Worm (Caenorhabditis elegans) whole organism, late embryonic: ENCODE data around the gene F35E8.6.

ENCODE experiments used
- C38D4.7 ChIP-seq: fragments of 200-800 bp; sonication (Bioruptor generic); optimal IDR thresholded peaks from 2 replicates; lab custom pipeline; 2018; ENCODE audit warnings: mild to moderate bottlenecking, missing genetic modification characterization, moderate library complexity, missing compliant biosample characterization
- F13H6.1 ChIP-seq: sonication (generic microtip); optimal IDR thresholded peaks from 2 replicates; lab custom pipeline; 2016; ENCODE audit warnings: missing genetic modification characterization, missing compliant biosample characterization
- K09A11.1 ChIP-seq: sonication (generic microtip); optimal IDR thresholded peaks from 2 replicates; lab custom pipeline; 2017; ENCODE audit warnings: antibody characterized with exemption, mild to moderate bottlenecking, missing genetic modification characterization, missing compliant biosample characterization; ENCODE audit not compliant: insufficient read depth
- Y22D7AL.16 ChIP-seq: sonication (generic microtip); optimal IDR thresholded peaks from 2 replicates; lab custom pipeline; 2016; ENCODE audit warnings: missing genetic modification characterization, missing compliant biosample characterization
- ahr-1 ChIP-seq: sonication (generic microtip); optimal IDR thresholded peaks from 2 replicates; lab custom pipeline; 2016; ENCODE audit warnings: missing genetic modification characterization, missing compliant biosample characterization
- ama-1 ChIP-seq: fragments of 150-350 bp; optimal IDR thresholded peaks from 2 replicates; lab custom pipeline; 2014
- ceh-14 ChIP-seq: sonication (generic microtip); optimal IDR thresholded peaks from 2 replicates; lab custom pipeline; 2016; ENCODE audit warnings: missing genotype, missing genetic modification characterization, missing compliant biosample characterization
- ceh-18 ChIP-seq: sonication (generic microtip); optimal IDR thresholded peaks from 2 replicates; lab custom pipeline; 2016; ENCODE audit warnings: missing genetic modification characterization, missing compliant biosample characterization
- ceh-19 ChIP-seq: fragments of 200-800 bp; sonication (Bioruptor generic); optimal IDR thresholded peaks from 2 replicates; lab custom pipeline; 2018; ENCODE audit warnings: mild to moderate bottlenecking, missing genetic modification characterization, missing compliant biosample characterization
- ceh-2 ChIP-seq: sonication (generic microtip); optimal IDR thresholded peaks from 2 replicates; lab custom pipeline; 2016; ENCODE audit warnings: missing genotype, missing genetic modification characterization, missing compliant biosample characterization
- ceh-22 ChIP-seq: sonication (generic microtip); optimal IDR thresholded peaks from 2 replicates; lab custom pipeline; 2017; ENCODE audit warnings: missing biosample characterization, missing genetic modification characterization
- ceh-24 ChIP-seq: sonication (generic microtip); optimal IDR thresholded peaks from 2 replicates; lab custom pipeline; 2016; ENCODE audit warnings: mild to moderate bottlenecking, missing genetic modification characterization, missing compliant biosample characterization
- ceh-34 ChIP-seq: sonication (generic microtip); optimal IDR thresholded peaks from 2 replicates; lab custom pipeline; 2016; ENCODE audit warnings: mild to moderate bottlenecking, missing genetic modification characterization, missing compliant biosample characterization
- ceh-45 ChIP-seq: fragments of 200-800 bp; sonication (Bioruptor generic); IDR thresholded peaks from 2 replicates; pipeline ENCODE4 v1.3.6; 2022; ENCODE audit warnings: missing genetic modification reagents, missing genetic modification characterization, missing compliant biosample characterization
- ceh-48 ChIP-seq: sonication (generic microtip); optimal IDR thresholded peaks from 2 replicates; lab custom pipeline; 2016; ENCODE audit warnings: missing genetic modification characterization, inconsistent platforms, missing compliant biosample characterization
- ceh-6 ChIP-seq: fragments of 200-800 bp; sonication (Bioruptor generic); optimal IDR thresholded peaks from 2 replicates; lab custom pipeline; 2018; ENCODE audit warnings: mild to moderate bottlenecking, missing genetic modification characterization, missing compliant biosample characterization
- ceh-9 ChIP-seq: sonication (generic microtip); optimal IDR thresholded peaks from 2 replicates; lab custom pipeline; 2016; ENCODE audit warnings: mild to moderate bottlenecking, missing genetic modification characterization, inconsistent platforms, missing compliant biosample characterization
- dmd-4 ChIP-seq: sonication (generic microtip); optimal IDR thresholded peaks from 2 replicates; lab custom pipeline; 2016; ENCODE audit warnings: borderline replicate concordance, missing genetic modification characterization, missing compliant biosample characterization
- elt-2 ChIP-seq: sonication (generic microtip); optimal IDR thresholded peaks from 2 replicates; lab custom pipeline; 2016; ENCODE audit warnings: missing genetic modification reagents, missing genetic modification characterization, missing compliant biosample characterization
- eyg-1 ChIP-seq: sonication (generic microtip); optimal IDR thresholded peaks from 2 replicates; lab custom pipeline; 2016; ENCODE audit warnings: missing genotype, missing genetic modification characterization, missing compliant biosample characterization
- fax-1 ChIP-seq: sonication (generic microtip); optimal IDR thresholded peaks from 2 replicates; lab custom pipeline; 2016; ENCODE audit warnings: missing genotype, missing genetic modification characterization, missing compliant biosample characterization
- fkh-10 ChIP-seq: fragments of 150-350 bp; optimal IDR thresholded peaks from 2 replicates; lab custom pipeline; 2014; ENCODE audit warnings: missing biosample characterization, missing genetic modification reagents, missing genetic modification characterization
- gmeb-2 ChIP-seq: sonication (generic microtip); optimal IDR thresholded peaks from 2 replicates; lab custom pipeline; 2016; ENCODE audit warnings: missing genetic modification characterization, inconsistent platforms, missing compliant biosample characterization
- hlh-15 ChIP-seq: sonication (generic microtip); optimal IDR thresholded peaks from 2 replicates; lab custom pipeline; 2016; ENCODE audit warnings: missing genetic modification characterization, missing compliant biosample characterization
- hlh-30 ChIP-seq: sonication (generic microtip); optimal IDR thresholded peaks from 2 replicates; lab custom pipeline; 2017; ENCODE audit warnings: antibody characterized with exemption, missing genetic modification characterization, missing compliant biosample characterization; ENCODE audit not compliant: insufficient read depth
- hlh-6 ChIP-seq: sonication (generic microtip); optimal IDR thresholded peaks from 2 replicates; lab custom pipeline; 2016; ENCODE audit warnings: missing genotype, missing genetic modification characterization, missing compliant biosample characterization
- hlh-8 ChIP-seq: sonication (generic microtip); optimal IDR thresholded peaks from 2 replicates; lab custom pipeline; 2016; ENCODE audit warnings: missing genotype, missing genetic modification characterization, missing compliant biosample characterization
- lim-6 ChIP-seq: sonication (generic microtip); optimal IDR thresholded peaks from 2 replicates; lab custom pipeline; 2016; ENCODE audit warnings: missing genetic modification characterization, missing compliant biosample characterization
- lin-11 ChIP-seq: fragments of 200-800 bp; sonication (Bioruptor generic); optimal IDR thresholded peaks from 2 replicates; lab custom pipeline; 2018; ENCODE audit warnings: mild to moderate bottlenecking, missing genetic modification characterization, missing compliant biosample characterization
- npax-4 ChIP-seq: sonication (generic microtip); optimal IDR thresholded peaks from 2 replicates; lab custom pipeline; 2016; ENCODE audit warnings: missing genetic modification characterization, missing compliant biosample characterization
- odd-2 ChIP-seq: sonication (generic microtip); optimal IDR thresholded peaks from 2 replicates; lab custom pipeline; 2017; ENCODE audit warnings: antibody characterized with exemption, mild to moderate bottlenecking, missing genetic modification characterization, missing compliant biosample characterization
- pag-3 ChIP-seq: sonication (generic microtip); optimal IDR thresholded peaks from 2 replicates; lab custom pipeline; 2016; ENCODE audit warnings: missing compliant biosample characterization, missing genetic modification characterization, borderline replicate concordance
- pat-9 ChIP-seq: fragments of 200-800 bp; sonication (Bioruptor generic); optimal IDR thresholded peaks from 2 replicates; lab custom pipeline; 2018; ENCODE audit warnings: mild to moderate bottlenecking, missing genetic modification characterization, moderate library complexity, missing compliant biosample characterization
- pax-1 ChIP-seq: fragments of 150-350 bp; optimal IDR thresholded peaks from 2 replicates; lab custom pipeline; 2014; ENCODE audit warnings: missing biosample characterization, missing genetic modification characterization
- pha-2 ChIP-seq: sonication (generic microtip); optimal IDR thresholded peaks from 2 replicates; lab custom pipeline; 2017; ENCODE audit warnings: mild to moderate bottlenecking, missing genetic modification characterization, missing compliant biosample characterization
- pha-4 ChIP-seq: fragments of 150-350 bp; optimal IDR thresholded peaks from 2 replicates; lab custom pipeline; 2018; ENCODE audit warnings: missing biosample characterization, missing genetic modification reagents, missing genetic modification characterization
- pqm-1 ChIP-seq: sonication (generic microtip); optimal IDR thresholded peaks from 2 replicates; lab custom pipeline; 2016; ENCODE audit warnings: missing genetic modification characterization, missing compliant biosample characterization
- pros-1 ChIP-seq: fragments of 150-350 bp; optimal IDR thresholded peaks from 2 replicates; lab custom pipeline; 2014; ENCODE audit warnings: missing biosample characterization, missing genetic modification reagents, missing genetic modification characterization
- rnt-1 ChIP-seq: sonication (generic microtip); optimal IDR thresholded peaks from 2 replicates; lab custom pipeline; 2016; ENCODE audit warnings: missing genetic modification characterization, missing compliant biosample characterization
- sdc-2 ChIP-seq: sonication (generic microtip); optimal IDR thresholded peaks from 2 replicates; lab custom pipeline; 2016; ENCODE audit warnings: missing genotype, missing genetic modification characterization, missing compliant biosample characterization
- tbx-2 ChIP-seq: sonication (generic microtip); optimal IDR thresholded peaks from 2 replicates; lab custom pipeline; 2016; ENCODE audit warnings: missing genetic modification characterization, missing compliant biosample characterization
- tbx-7 ChIP-seq: sonication (generic microtip); optimal IDR thresholded peaks from 2 replicates; lab custom pipeline; 2016; ENCODE audit warnings: missing genotype, missing genetic modification characterization, missing compliant biosample characterization
- unc-42 ChIP-seq: sonication (generic microtip); optimal IDR thresholded peaks from 2 replicates; lab custom pipeline; 2016; ENCODE audit warnings: missing genotype, missing genetic modification characterization, missing compliant biosample characterization
- unc-55 ChIP-seq: sonication (generic microtip); optimal IDR thresholded peaks from 2 replicates; lab custom pipeline; 2017; ENCODE audit warnings: missing biosample characterization, missing genetic modification reagents, missing genetic modification characterization
- unc-86 ChIP-seq: sonication (generic microtip); optimal IDR thresholded peaks from 2 replicates; lab custom pipeline; 2016; ENCODE audit warnings: missing genetic modification characterization, missing compliant biosample characterization
- zip-5 ChIP-seq: sonication (generic microtip); optimal IDR thresholded peaks from 2 replicates; lab custom pipeline; 2016; ENCODE audit warnings: missing genetic modification characterization, missing compliant biosample characterization
- ztf-16 ChIP-seq: sonication (generic microtip); optimal IDR thresholded peaks from 2 replicates; lab custom pipeline; 2017; ENCODE audit warnings: missing genetic modification characterization, missing compliant biosample characterization

The F35E8.6 gene

ce11 chrV:15873762-15874161 is 38.2 kb upstream of the F35E8.6 start (continued):
- peak; percentile 98 for TF ChIP-seq ceh-9
- peak; percentile 98 for TF ChIP-seq tbx-2 (tag; lab: Kevin White, UChicago)
- peak; percentile 99 for TF ChIP-seq ceh-14
- peak; percentile 90 for TF ChIP-seq hlh-30 (tag; lab: Kevin White, UChicago)
- peak; percentile 98 for TF ChIP-seq npax-4 (tag; lab: Kevin White, UChicago)
- peak; percentile 99 for TF ChIP-seq pqm-1 (tag; lab: Kevin White, UChicago)
- peak; percentile 55 for TF ChIP-seq ceh-22
- peak; percentile 93 for TF ChIP-seq sdc-2 (tag; lab: Kevin White, UChicago)
- peak; percentile 100 for TF ChIP-seq pat-9 (tag; lab: Kevin White, UChicago)
- TF ChIP-seq gmeb-2: peak; percentile 99
- peak; percentile 98 for TF ChIP-seq ahr-1 (tag; lab: Kevin White, UChicago)
- TF ChIP-seq hlh-6 (tag; lab: Kevin White, UChicago): peak; percentile 99
- peak; percentile 56 for TF ChIP-seq pros-1 (tag; lab: Kevin White, UChicago)
- peak; percentile 97 for TF ChIP-seq lin-11 (tag; lab: Kevin White, UChicago)
- TF ChIP-seq tbx-7: peak; percentile 82
- peak; percentile 96 for TF ChIP-seq fax-1 (tag; lab: Kevin White, UChicago)
- no peak for TF ChIP-seq pha-4 (tag; lab: Kevin White, UChicago)
- TF ChIP-seq lim-6 (tag; lab: Kevin White, UChicago): peak; percentile 97
- TF ChIP-seq unc-86 (tag; lab: Kevin White, UChicago): peak; percentile 99
- peak; percentile 91 for TF ChIP-seq odd-2 (tag; lab: Kevin White, UChicago)
- TF ChIP-seq unc-42 (tag; lab: Kevin White, UChicago): peak; percentile 86
- TF ChIP-seq F13H6.1 (tag; lab: Kevin White, UChicago): peak; percentile 98
- peak; percentile 96 for TF ChIP-seq hlh-8 (tag; lab: Kevin White, UChicago)
- TF ChIP-seq ceh-48 (tag; lab: Kevin White, UChicago): peak; percentile 99
- TF ChIP-seq ceh-6 (GFP tag; lab: Kevin White, UChicago): peak; percentile 99
- TF ChIP-seq fkh-10 (GFP tag; lab: Kevin White, UChicago): peak; percentile 76
- peak; percentile 94 for TF ChIP-seq zip-5
- TF ChIP-seq ama-1 (lab: Kevin White, UChicago): no peak
- peak; percentile 99 for TF ChIP-seq Y22D7AL.16
- TF ChIP-seq pax-1: no peak
- peak; percentile 99 for TF ChIP-seq elt-2 (tag; lab: Kevin White, UChicago)
- TF ChIP-seq C38D4.7 (GFP tag; lab: Kevin White, UChicago): peak; percentile 98
- TF ChIP-seq ceh-45: peak; percentile 99
- peak; percentile 99 for TF ChIP-seq ceh-19 (GFP tag; lab: Kevin White, UChicago)
- peak; percentile 99 for TF ChIP-seq ceh-24 (tag; lab: Kevin White, UChicago)
- peak; percentile 98 for TF ChIP-seq rnt-1
- TF ChIP-seq pha-2 (tag; lab: Kevin White, UChicago): peak; percentile 97
- peak; percentile 98 for TF ChIP-seq ceh-2 (tag; lab: Kevin White, UChicago)
- TF ChIP-seq hlh-15 (tag; lab: Kevin White, UChicago): peak; percentile 98

DNA sequence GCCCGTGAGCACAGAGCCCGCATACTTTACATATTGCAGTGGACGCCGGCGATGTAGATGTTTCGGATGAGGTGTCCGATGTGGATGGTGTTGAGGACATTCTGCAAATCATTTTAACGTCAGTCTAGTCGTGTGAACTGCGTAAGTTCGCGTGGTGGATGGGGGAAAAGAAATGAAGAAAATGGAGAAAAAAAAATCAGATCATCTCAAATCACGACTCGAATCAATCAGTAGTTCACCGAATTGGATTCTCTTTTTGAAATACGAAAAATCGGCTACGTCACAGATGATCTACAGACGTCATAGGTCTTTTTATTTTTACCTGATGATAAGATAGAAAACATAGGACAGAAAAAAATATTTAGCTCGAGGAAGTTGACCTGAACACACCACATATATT is 35.6 kb upstream of the F35E8.6 start, which contains the start of gene nhr-102:
TSS of gene nhr-102 (minus strand) at position 101 of the 400 bp plus-strand sequence.
- TF ChIP-seq ceh-18: no peak
- TF ChIP-seq, all 69 proteins: peak for 0

- TF ChIP-seq unc-55 (GFP tag; lab: Kevin White, UChicago) (no peak), dmd-4 (tag; lab: Kevin White, UChicago) (no peak), ceh-6 (GFP tag; lab: Kevin White, UChicago) (no peak), pag-3 (tag; lab: Kevin White, UChicago) (no peak), pat-9 (tag; lab: Kevin White, UChicago) (no peak), ztf-16 (tag; lab: Kevin White, UChicago) (no peak), pax-1 (no peak), ceh-34 (tag; lab: Kevin White, UChicago) (no peak), eyg-1 (tag; lab: Kevin White, UChicago) (no peak), K09A11.1 (tag; lab: Kevin White, UChicago) (no peak), unc-42 (tag; lab: Kevin White, UChicago) (no peak), ceh-2 (tag; lab: Kevin White, UChicago) (no peak)
Observed at ce11 chrV:15879508-15879907, 32.4 kb upstream of the F35E8.6 start, which contains the start of gene nhr-84. TSS of gene nhr-84 (minus strand) at chrV:15879608.
